Worm (Caenorhabditis elegans) whole organism, dauer: ENCODE results near the gene dlat-2.

Experiments
- unc-62 ChIP-seq: sonication (generic microtip); optimal IDR thresholded peaks from 2 replicates; lab custom pipeline; 2017; ENCODE audit warnings: missing biosample characterization, missing genetic modification reagents, missing genetic modification characterization

dlat-2 gene

DNA sequence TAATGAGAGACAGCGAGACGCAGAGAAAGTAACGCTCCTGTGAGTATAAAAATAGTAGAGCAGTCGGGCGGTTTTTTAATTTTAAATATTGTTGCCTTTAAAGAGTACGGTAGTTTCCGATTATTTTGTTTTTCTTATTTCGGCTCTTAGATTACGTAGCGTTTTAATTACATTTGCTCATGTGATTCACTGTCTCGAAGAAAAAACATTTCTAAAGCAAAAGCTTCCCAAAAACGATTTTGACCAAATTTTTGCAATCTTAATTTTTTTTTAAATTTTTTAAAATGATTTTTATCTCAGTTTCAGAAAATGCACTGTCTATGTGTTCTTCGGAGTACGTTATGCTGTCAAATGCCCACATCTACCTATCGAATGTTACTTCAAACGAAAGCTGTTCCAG, 4.3 kb upstream of the dlat-2 start, which contains the start of gene haf-1:
Gene haf-1, plus strand, starts transcription at position 301 of the 400 bp plus-strand sequence.
- no peak for TF ChIP-seq unc-62 (GFP tag; lab: Kevin White, UChicago)

DNA sequence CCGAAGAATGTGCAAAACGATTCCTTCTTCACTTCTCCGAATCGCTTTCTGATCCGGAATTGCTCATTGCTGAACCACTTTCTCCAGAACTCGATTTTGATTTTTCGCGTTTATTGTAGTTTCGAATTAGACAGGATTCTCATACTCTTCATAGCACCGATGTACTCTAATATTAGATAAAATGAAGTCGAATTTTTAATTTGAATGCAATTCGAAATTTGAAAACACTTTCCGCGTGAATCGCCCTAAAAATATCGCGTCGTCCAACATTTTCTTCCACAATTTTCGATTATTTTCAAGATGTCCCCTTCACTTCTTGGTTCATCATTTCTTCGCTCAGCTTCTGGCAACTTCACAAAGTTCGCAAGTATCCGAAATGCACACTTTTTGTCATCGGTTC, 1.6 kb downstream of the dlat-2 start, which contains the start of gene C30H6.8:
Gene C30H6.8, plus strand, starts transcription at position 301 of the 400 bp plus-strand sequence.
- TF ChIP-seq unc-62 (GFP tag; lab: Kevin White, UChicago), result no peak

ce11 chrIV:17383046-17383445, 2.6 kb downstream of the dlat-2 start, which contains the start of gene C30H6.12:
C30H6.12 (plus strand) TSS chrIV:17383346.
- no peak for TF ChIP-seq unc-62 (GFP tag; lab: Kevin White, UChicago)

DNA sequence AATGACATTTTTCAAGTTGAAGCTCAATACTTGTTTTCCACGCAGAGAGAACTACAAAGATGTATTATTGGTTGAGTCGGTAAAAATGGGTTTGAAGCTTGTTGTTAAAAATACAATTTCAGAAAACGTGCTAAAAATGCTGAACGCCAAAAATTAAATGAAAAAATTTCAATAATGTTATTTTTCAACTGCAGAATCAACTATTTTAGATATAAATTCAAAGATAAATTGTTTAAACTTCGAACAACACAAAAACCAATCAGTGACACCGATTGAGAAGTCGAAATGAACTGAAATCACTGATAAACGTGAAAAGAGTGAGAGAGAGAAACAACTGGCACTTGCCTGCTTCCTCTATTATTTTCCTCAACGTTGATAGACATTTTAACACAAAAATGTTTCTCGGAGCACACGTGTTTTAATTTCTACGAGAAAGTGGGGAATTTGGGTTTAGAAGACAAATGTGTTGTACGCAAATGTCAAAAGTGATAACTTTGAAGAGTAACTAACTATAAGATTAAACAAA, 7.1 kb downstream of the dlat-2 start, which contains the start of gene T02D1.8:
Gene T02D1.8, minus strand, starts transcription at position 51 of the 526 bp plus-strand sequence.
- TF ChIP-seq unc-62 (GFP tag; lab: Kevin White, UChicago), result no peak

DNA sequence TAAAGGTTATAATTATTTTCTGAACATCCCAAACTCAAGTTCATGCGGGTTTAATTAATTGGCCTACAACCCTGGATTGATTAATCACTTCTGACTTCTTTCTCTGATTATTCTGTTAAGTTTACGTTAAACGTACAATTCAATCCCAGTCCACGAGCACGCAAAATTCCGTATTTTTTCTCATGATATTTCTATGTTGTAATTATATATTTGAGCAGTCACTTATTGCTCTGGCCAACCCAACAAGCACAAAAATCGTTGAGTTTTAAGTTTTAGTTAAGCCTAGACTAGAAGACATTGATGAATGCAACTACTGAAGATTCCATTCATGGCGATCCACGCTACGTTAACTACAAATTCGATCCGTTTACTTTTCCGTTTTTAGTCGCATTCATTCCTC, 15.5 kb downstream of the dlat-2 start, which contains the start of gene sru-15:
Gene sru-15, plus strand, starts transcription at position 301 of the 400 bp plus-strand sequence.
- TF ChIP-seq unc-62 (GFP tag; lab: Kevin White, UChicago), result no peak

- no peak for TF ChIP-seq unc-62 (GFP tag; lab: Kevin White, UChicago)
These were observed 19.0 kb downstream of the dlat-2 start, which contains the start of gene T02D1.4 for ce11 chrIV:17399455-17399854. T02D1.4 (plus strand) TSS chrIV:17399755.

DNA sequence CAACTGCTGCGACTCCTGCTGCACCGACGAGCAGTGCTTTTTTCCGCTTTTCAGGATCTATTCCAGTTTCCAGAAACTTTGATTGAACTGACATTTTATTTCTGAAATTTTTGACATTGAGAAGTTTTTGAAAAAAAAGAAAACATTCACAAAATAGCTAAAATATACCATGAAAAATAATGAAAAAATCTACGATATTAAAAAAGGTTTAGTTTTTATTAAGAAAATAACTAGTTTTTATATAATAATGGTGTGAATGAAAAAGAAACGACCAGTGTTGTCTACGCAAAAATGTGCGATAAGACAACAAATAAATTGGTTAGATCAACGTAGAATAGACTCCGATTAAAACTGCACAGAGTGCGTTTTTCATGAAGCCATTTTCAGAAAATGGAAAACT, 25.1 kb downstream of the dlat-2 start, which contains the start of gene pmp-4:
Gene pmp-4, minus strand, starts transcription at position 101 of the 400 bp plus-strand sequence.
- no peak for TF ChIP-seq unc-62 (GFP tag; lab: Kevin White, UChicago)

DNA sequence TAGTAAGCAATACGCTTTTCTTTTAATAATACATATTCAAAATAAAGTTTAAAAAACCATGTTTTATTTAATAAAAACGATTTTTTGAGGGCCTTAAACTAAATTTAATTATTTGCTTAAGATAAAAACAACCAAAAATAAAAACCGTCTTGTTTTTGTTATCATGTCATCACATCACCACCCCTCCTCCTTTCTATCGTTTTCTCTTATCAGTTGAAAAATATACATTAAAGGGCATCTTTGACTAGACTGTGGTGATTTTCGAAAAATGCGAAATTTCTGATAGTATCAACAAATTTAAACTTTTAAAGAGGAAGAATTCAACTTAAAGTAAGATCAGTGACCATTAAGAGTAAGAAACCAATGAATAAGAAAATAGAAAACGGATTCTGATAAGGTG, 25.7 kb downstream of the dlat-2 start:
- TF ChIP-seq unc-62 (GFP tag; lab: Kevin White, UChicago), result no peak

DNA sequence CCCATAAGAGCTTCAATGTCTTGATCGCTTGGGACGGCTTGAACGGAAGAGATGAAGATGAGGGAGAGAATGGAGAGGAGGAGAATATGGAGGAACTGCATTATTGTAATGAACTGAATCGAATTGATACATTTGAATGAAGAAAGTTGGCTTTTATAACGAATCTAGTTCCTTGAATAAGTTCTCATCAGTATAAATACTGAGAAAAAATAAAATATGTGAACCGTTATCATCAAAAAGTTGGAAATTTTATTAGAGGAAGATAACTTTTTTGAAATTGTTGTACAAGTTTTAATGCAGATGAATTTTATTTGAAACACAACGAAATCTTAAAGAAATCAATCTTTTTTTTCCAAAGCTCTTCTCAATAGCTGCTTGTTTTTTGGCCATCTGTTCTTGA, 26.6 kb downstream of the dlat-2 start, which contains the start of gene T02D1.7:
Gene T02D1.7, minus strand, starts transcription at position 101 of the 400 bp plus-strand sequence.
- no peak for TF ChIP-seq unc-62 (GFP tag; lab: Kevin White, UChicago)

DNA sequence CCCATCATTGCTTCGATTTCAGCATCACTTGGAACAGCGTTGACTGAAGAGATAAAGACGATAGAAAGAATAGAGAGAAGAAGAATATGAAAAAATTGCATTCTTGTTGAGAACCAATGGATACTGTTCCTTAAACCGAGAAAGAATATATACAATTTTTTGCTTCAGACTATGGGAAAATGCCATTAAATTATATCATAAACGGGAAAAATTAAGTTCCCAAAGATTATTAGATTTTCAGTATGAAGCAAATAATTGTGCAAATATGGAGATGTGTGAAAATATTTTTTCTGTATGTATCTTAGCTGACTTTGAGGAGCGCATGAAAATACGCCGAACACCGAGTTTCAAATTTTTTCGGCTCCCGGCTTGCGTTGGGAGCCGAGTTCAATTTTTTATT, 27.1 kb downstream of the dlat-2 start, which contains the start of gene T02D1.9:
Gene T02D1.9, minus strand, starts transcription at position 101 of the 400 bp plus-strand sequence.
- TF ChIP-seq unc-62 (GFP tag; lab: Kevin White, UChicago), result no peak

DNA sequence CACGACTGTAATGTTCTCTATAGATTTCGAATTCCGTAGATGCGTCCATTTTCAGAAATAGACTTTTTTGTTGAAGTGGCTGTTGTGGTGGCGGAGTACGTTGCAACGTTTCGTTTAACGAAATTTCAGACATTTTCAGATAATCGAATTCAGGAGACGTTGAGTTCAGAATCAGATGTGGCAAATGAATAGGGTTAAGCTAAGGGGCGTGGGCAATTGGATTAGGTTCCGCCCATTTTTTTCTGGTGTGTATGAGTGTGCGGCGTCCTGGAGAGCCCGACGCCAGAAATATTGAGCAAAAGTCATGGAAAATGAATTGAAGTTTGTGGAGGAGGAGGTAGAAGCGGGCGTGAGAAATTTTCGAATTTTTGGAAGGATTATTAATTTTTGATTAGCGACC, 32.9 kb downstream of the dlat-2 start:
- TF ChIP-seq unc-62 (GFP tag; lab: Kevin White, UChicago), result no peak

- no peak for TF ChIP-seq unc-62 (GFP tag; lab: Kevin White, UChicago)
These were observed 37.3 kb downstream of the dlat-2 start, which contains the start of gene npr-26 for ce11 chrIV:17417723-17418122. npr-26 (minus strand) TSS chrIV:17417823.

- TF ChIP-seq unc-62 (GFP tag; lab: Kevin White, UChicago), result no peak
These were observed 46.5 kb downstream of the dlat-2 start for ce11 chrIV:17426970-17427369.

- TF ChIP-seq unc-62 (GFP tag; lab: Kevin White, UChicago), result no peak
These were observed 47.0 kb downstream of the dlat-2 start, which contains the start of gene C06A12.3 for ce11 chrIV:17427423-17427822. C06A12.3 (plus strand) TSS chrIV:17427723.

DNA sequence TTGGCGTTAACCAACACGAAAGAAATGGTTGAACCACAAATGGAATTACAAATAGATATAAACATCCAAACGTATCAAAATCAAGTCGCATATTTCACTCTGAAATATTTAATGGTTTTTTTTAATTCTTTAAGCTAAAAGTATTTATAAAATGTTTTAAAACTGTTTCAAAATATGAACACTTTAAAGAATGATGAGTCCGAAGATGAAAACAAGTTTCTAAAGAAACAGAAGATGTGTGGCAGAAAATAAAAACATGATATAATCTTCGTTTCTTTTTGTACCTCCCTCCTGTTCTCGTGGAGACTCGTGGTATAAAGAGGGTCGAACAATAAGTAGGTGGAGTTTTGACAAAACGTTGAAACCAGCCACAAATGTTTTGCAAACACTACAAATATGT, 50.9 kb downstream of the dlat-2 start, which contains the start of gene lact-6:
Gene lact-6, minus strand, starts transcription at position 101 of the 400 bp plus-strand sequence.
- no peak for TF ChIP-seq unc-62 (GFP tag; lab: Kevin White, UChicago)
